Worm (Caenorhabditis elegans) whole organism, late embryonic: ENCODE measurements around the gene Y113G7B.12.
A peak's percentile ranks its signal among the peaks of the same experiment; 100 is the strongest.

ENCODE experiments used
- C08G9.2 ChIP-seq: sonication (generic microtip); optimal IDR thresholded peaks from 2 replicates; lab custom pipeline; 2016; ENCODE audit warnings: mild to moderate bottlenecking, missing genetic modification characterization, moderate library complexity, missing compliant biosample characterization
- C38D4.7 ChIP-seq: fragments of 200-800 bp; sonication (Bioruptor generic); optimal IDR thresholded peaks from 2 replicates; lab custom pipeline; 2018; ENCODE audit warnings: mild to moderate bottlenecking, missing genetic modification characterization, moderate library complexity, missing compliant biosample characterization
- F13H6.1 ChIP-seq: sonication (generic microtip); optimal IDR thresholded peaks from 2 replicates; lab custom pipeline; 2016; ENCODE audit warnings: missing genetic modification characterization, missing compliant biosample characterization
- K09A11.1 ChIP-seq: sonication (generic microtip); optimal IDR thresholded peaks from 2 replicates; lab custom pipeline; 2017; ENCODE audit warnings: antibody characterized with exemption, mild to moderate bottlenecking, missing genetic modification characterization, missing compliant biosample characterization; ENCODE audit not compliant: insufficient read depth
- T23F11.4 ChIP-seq: fragments of 200-800 bp; sonication (Bioruptor generic); optimal IDR thresholded peaks from 2 replicates; lab custom pipeline; 2018; ENCODE audit warnings: mild to moderate bottlenecking, missing genetic modification characterization, missing compliant biosample characterization
- Y22D7AL.16 ChIP-seq: sonication (generic microtip); optimal IDR thresholded peaks from 2 replicates; lab custom pipeline; 2016; ENCODE audit warnings: missing genetic modification characterization, missing compliant biosample characterization
- ama-1 ChIP-seq: fragments of 150-350 bp; optimal IDR thresholded peaks from 2 replicates; lab custom pipeline; 2014
- ceh-18 ChIP-seq: sonication (generic microtip); optimal IDR thresholded peaks from 2 replicates; lab custom pipeline; 2016; ENCODE audit warnings: missing genetic modification characterization, missing compliant biosample characterization
- ceh-2 ChIP-seq: sonication (generic microtip); optimal IDR thresholded peaks from 2 replicates; lab custom pipeline; 2016; ENCODE audit warnings: missing genotype, missing genetic modification characterization, missing compliant biosample characterization
- ceh-22 ChIP-seq: sonication (generic microtip); optimal IDR thresholded peaks from 2 replicates; lab custom pipeline; 2017; ENCODE audit warnings: missing biosample characterization, missing genetic modification characterization
- ceh-24 ChIP-seq: sonication (generic microtip); optimal IDR thresholded peaks from 2 replicates; lab custom pipeline; 2016; ENCODE audit warnings: mild to moderate bottlenecking, missing genetic modification characterization, missing compliant biosample characterization
- ceh-30 ChIP-seq: fragments of 150-350 bp; optimal IDR thresholded peaks from 2 replicates; lab custom pipeline; 2014; ENCODE audit warnings: missing biosample characterization, missing genetic modification characterization
- ceh-6 ChIP-seq: fragments of 200-800 bp; sonication (Bioruptor generic); optimal IDR thresholded peaks from 2 replicates; lab custom pipeline; 2018; ENCODE audit warnings: mild to moderate bottlenecking, missing genetic modification characterization, missing compliant biosample characterization
- ceh-9 ChIP-seq: sonication (generic microtip); optimal IDR thresholded peaks from 2 replicates; lab custom pipeline; 2016; ENCODE audit warnings: mild to moderate bottlenecking, missing genetic modification characterization, inconsistent platforms, missing compliant biosample characterization
- dmd-4 ChIP-seq: sonication (generic microtip); optimal IDR thresholded peaks from 2 replicates; lab custom pipeline; 2016; ENCODE audit warnings: borderline replicate concordance, missing genetic modification characterization, missing compliant biosample characterization
- dve-1 ChIP-seq: sonication (generic microtip); optimal IDR thresholded peaks from 2 replicates; lab custom pipeline; 2017; ENCODE audit warnings: antibody characterized with exemption, mild to moderate bottlenecking, missing genetic modification characterization, missing compliant biosample characterization
- elt-2 ChIP-seq: sonication (generic microtip); optimal IDR thresholded peaks from 2 replicates; lab custom pipeline; 2016; ENCODE audit warnings: missing genetic modification reagents, missing genetic modification characterization, missing compliant biosample characterization
- eyg-1 ChIP-seq: sonication (generic microtip); optimal IDR thresholded peaks from 2 replicates; lab custom pipeline; 2016; ENCODE audit warnings: missing genotype, missing genetic modification characterization, missing compliant biosample characterization
- fax-1 ChIP-seq: sonication (generic microtip); optimal IDR thresholded peaks from 2 replicates; lab custom pipeline; 2016; ENCODE audit warnings: missing genotype, missing genetic modification characterization, missing compliant biosample characterization
- fkh-10 ChIP-seq: fragments of 150-350 bp; optimal IDR thresholded peaks from 2 replicates; lab custom pipeline; 2014; ENCODE audit warnings: missing biosample characterization, missing genetic modification reagents, missing genetic modification characterization
- gmeb-2 ChIP-seq: sonication (generic microtip); optimal IDR thresholded peaks from 2 replicates; lab custom pipeline; 2016; ENCODE audit warnings: missing genetic modification characterization, inconsistent platforms, missing compliant biosample characterization
- hlh-13 ChIP-seq: fragments of 200-800 bp; sonication (Bioruptor generic); optimal IDR thresholded peaks from 2 replicates; lab custom pipeline; 2018; ENCODE audit warnings: mild to moderate bottlenecking, missing genetic modification characterization, missing compliant biosample characterization
- hlh-15 ChIP-seq: sonication (generic microtip); optimal IDR thresholded peaks from 2 replicates; lab custom pipeline; 2016; ENCODE audit warnings: missing genetic modification characterization, missing compliant biosample characterization
- hlh-30 ChIP-seq: sonication (generic microtip); optimal IDR thresholded peaks from 2 replicates; lab custom pipeline; 2017; ENCODE audit warnings: antibody characterized with exemption, missing genetic modification characterization, missing compliant biosample characterization; ENCODE audit not compliant: insufficient read depth
- hlh-8 ChIP-seq: sonication (generic microtip); optimal IDR thresholded peaks from 2 replicates; lab custom pipeline; 2016; ENCODE audit warnings: missing genotype, missing genetic modification characterization, missing compliant biosample characterization
- lin-11 ChIP-seq: fragments of 200-800 bp; sonication (Bioruptor generic); optimal IDR thresholded peaks from 2 replicates; lab custom pipeline; 2018; ENCODE audit warnings: mild to moderate bottlenecking, missing genetic modification characterization, missing compliant biosample characterization
- madf-2 ChIP-seq: sonication (generic microtip); optimal IDR thresholded peaks from 2 replicates; lab custom pipeline; 2017; ENCODE audit warnings: missing genetic modification characterization, missing compliant biosample characterization
- nfya-1 ChIP-seq: sonication (generic microtip); optimal IDR thresholded peaks from 2 replicates; lab custom pipeline; 2017; ENCODE audit warnings: missing genetic modification characterization, mild to moderate bottlenecking, missing compliant biosample characterization, antibody characterized with exemption, moderate library complexity
- nhr-232 ChIP-seq: sonication (generic microtip); optimal IDR thresholded peaks from 2 replicates; lab custom pipeline; 2016; ENCODE audit warnings: missing genetic modification characterization, missing compliant biosample characterization
- pag-3 ChIP-seq: sonication (generic microtip); optimal IDR thresholded peaks from 2 replicates; lab custom pipeline; 2016; ENCODE audit warnings: missing compliant biosample characterization, missing genetic modification characterization, borderline replicate concordance
- pat-9 ChIP-seq: fragments of 200-800 bp; sonication (Bioruptor generic); optimal IDR thresholded peaks from 2 replicates; lab custom pipeline; 2018; ENCODE audit warnings: mild to moderate bottlenecking, missing genetic modification characterization, moderate library complexity, missing compliant biosample characterization
- pax-1 ChIP-seq: fragments of 150-350 bp; optimal IDR thresholded peaks from 2 replicates; lab custom pipeline; 2014; ENCODE audit warnings: missing biosample characterization, missing genetic modification characterization
- pha-2 ChIP-seq: sonication (generic microtip); optimal IDR thresholded peaks from 2 replicates; lab custom pipeline; 2017; ENCODE audit warnings: mild to moderate bottlenecking, missing genetic modification characterization, missing compliant biosample characterization
- pha-4 ChIP-seq: fragments of 150-350 bp; optimal IDR thresholded peaks from 2 replicates; lab custom pipeline; 2018; ENCODE audit warnings: missing biosample characterization, missing genetic modification reagents, missing genetic modification characterization
- pqm-1 ChIP-seq: sonication (generic microtip); optimal IDR thresholded peaks from 2 replicates; lab custom pipeline; 2016; ENCODE audit warnings: missing genetic modification characterization, missing compliant biosample characterization
- pros-1 ChIP-seq: fragments of 150-350 bp; optimal IDR thresholded peaks from 2 replicates; lab custom pipeline; 2014; ENCODE audit warnings: missing biosample characterization, missing genetic modification reagents, missing genetic modification characterization
- sdc-2 ChIP-seq: sonication (generic microtip); optimal IDR thresholded peaks from 2 replicates; lab custom pipeline; 2016; ENCODE audit warnings: missing genotype, missing genetic modification characterization, missing compliant biosample characterization
- sox-2 ChIP-seq: fragments of 200-800 bp; sonication (Bioruptor generic); IDR thresholded peaks from 2 replicates; pipeline ENCODE4 v1.3.6; 2022; ENCODE audit warnings: missing genetic modification reagents, missing genetic modification characterization, missing compliant biosample characterization
- sox-4 ChIP-seq: sonication (generic microtip); optimal IDR thresholded peaks from 2 replicates; lab custom pipeline; 2017; ENCODE audit warnings: mild to moderate bottlenecking, missing genetic modification characterization, inconsistent platforms, missing compliant biosample characterization
- syd-9 ChIP-seq: sonication (generic microtip); optimal IDR thresholded peaks from 2 replicates; lab custom pipeline; 2016; ENCODE audit warnings: mild to moderate bottlenecking, missing genetic modification characterization, moderate library complexity, missing compliant biosample characterization
- tbx-2 ChIP-seq: sonication (generic microtip); optimal IDR thresholded peaks from 2 replicates; lab custom pipeline; 2016; ENCODE audit warnings: missing genetic modification characterization, missing compliant biosample characterization
- tbx-7 ChIP-seq: sonication (generic microtip); optimal IDR thresholded peaks from 2 replicates; lab custom pipeline; 2016; ENCODE audit warnings: missing genotype, missing genetic modification characterization, missing compliant biosample characterization
- ttx-3 ChIP-seq: sonication (generic microtip); optimal IDR thresholded peaks from 2 replicates; lab custom pipeline; 2016; ENCODE audit warnings: missing genetic modification reagents, missing genetic modification characterization, missing compliant biosample characterization
- unc-3 ChIP-seq, 2 experiments: fragments of 200-800 bp in 1 of 2; sonication (Bioruptor generic) in 1 of 2; sonication (generic microtip) in 1 of 2; conservative IDR thresholded peaks in 1 of 2; optimal IDR thresholded peaks in 1 of 2; 2 replicates each; pipeline versions ENCODE4 v1.3.6 to Lab custom; 2016 to 2022; ENCODE audit warnings: missing compliant biosample characterization in 2 of 2, missing genetic modification characterization in 2 of 2, missing genetic modification reagents in 1 of 2
- unc-42 ChIP-seq: sonication (generic microtip); optimal IDR thresholded peaks from 2 replicates; lab custom pipeline; 2016; ENCODE audit warnings: missing genotype, missing genetic modification characterization, missing compliant biosample characterization
- unc-55 ChIP-seq: sonication (generic microtip); optimal IDR thresholded peaks from 2 replicates; lab custom pipeline; 2017; ENCODE audit warnings: missing biosample characterization, missing genetic modification reagents, missing genetic modification characterization
- unc-86 ChIP-seq: sonication (generic microtip); optimal IDR thresholded peaks from 2 replicates; lab custom pipeline; 2016; ENCODE audit warnings: missing genetic modification characterization, missing compliant biosample characterization
- zip-5 ChIP-seq: sonication (generic microtip); optimal IDR thresholded peaks from 2 replicates; lab custom pipeline; 2016; ENCODE audit warnings: missing genetic modification characterization, missing compliant biosample characterization

Gene Y113G7B.12

DNA sequence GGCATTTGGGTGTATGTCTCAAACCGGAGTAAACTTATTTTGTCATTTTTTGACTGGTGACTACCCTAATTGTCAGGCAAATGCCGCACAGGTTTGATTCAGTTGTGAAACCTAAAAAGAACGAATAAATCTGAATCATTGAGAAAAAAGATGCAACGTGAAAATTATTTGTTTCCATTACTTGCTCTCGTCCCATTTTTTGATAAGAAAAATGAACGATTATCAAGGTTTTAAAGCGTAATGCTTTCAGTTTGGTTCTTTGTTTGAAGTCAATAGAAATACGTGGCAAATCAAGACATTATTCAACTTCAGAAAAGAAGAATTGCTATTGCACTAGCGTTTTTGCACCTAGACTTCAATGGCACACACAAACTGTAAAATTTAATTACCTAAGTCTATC lies at the start of gene Y113G7B.12:
Y113G7B.12 (minus strand) TSS at position 101 of the 400 bp plus-strand sequence.
- TF ChIP-seq fkh-10 (GFP tag; lab: Kevin White, UChicago) (no peak), lin-11 (tag; lab: Kevin White, UChicago) (no peak), ceh-6 (GFP tag; lab: Kevin White, UChicago) (no peak), tbx-7 (tag; lab: Kevin White, UChicago) (no peak), gmeb-2 (tag; lab: Kevin White, UChicago) (no peak), ceh-2 (no peak), Y22D7AL.16 (tag; lab: Kevin White, UChicago) (no peak), F13H6.1 (tag; lab: Kevin White, UChicago) (no peak), elt-2 (no peak), pqm-1 (tag; lab: Kevin White, UChicago) (no peak), ceh-24 (tag; lab: Kevin White, UChicago) (no peak), ceh-18 (no peak), pha-2 (tag; lab: Kevin White, UChicago) (no peak)

DNA sequence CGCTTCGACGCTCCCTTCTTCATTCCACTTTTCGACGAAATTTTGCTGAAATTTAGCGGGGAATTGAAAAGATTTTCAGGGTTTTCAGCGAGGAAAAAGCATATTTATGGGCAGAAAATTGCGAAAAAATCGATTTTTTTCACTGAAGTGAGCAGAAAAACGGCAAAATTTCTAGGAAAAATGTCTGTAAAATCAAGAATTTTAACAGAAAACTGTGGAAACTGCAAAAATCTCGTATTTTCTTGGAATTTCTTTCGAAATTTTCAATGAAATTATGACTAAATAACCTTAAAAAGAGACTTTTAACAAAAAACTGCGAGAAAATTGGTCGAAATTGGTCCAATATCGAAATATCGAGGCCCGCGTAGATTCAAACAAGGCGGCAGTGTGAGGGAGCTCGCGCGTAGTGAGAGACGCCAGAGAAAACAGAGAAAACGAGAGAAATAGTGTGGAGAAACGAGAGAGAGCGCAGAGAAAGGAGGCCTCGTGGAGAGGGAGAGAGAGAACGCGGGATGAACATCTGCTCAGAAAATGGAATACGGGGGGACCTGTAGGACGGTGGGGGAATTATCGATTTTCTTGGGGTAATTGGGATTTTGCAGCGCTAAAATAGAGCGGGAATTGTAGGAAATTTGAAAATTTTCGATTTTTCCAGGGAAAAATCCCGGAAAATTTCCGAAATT lies 37.1 kb upstream of the Y113G7B.12 start, which contains the start of gene swsn-1:
swsn-1 (minus strand) TSS at position 51 of the 683 bp plus-strand sequence.
- TF ChIP-seq hlh-8 (tag; lab: Kevin White, UChicago) (peak; percentile 24), pax-1 (tag; lab: Kevin White, UChicago) (no peak), pha-2 (tag; lab: Kevin White, UChicago) (no peak), ceh-18 (no peak), Y22D7AL.16 (tag; lab: Kevin White, UChicago) (no peak), unc-3 (GFP tag; conservative IDR thresholded peaks at IDR 0.05; lab: Robert Waterston, UW) (no peak), unc-3 (tag; optimal IDR thresholded peaks at IDR 0.05; lab: Kevin White, UChicago) (no peak), unc-42 (peak; percentile 33), pqm-1 (tag; lab: Kevin White, UChicago) (no peak), C08G9.2 (tag; lab: Kevin White, UChicago) (no peak), pat-9 (tag; lab: Kevin White, UChicago) (no peak), ttx-3 (tag; lab: Kevin White, UChicago) (no peak), lin-11 (tag; lab: Kevin White, UChicago) (no peak), hlh-30 (peak; percentile 72), pros-1 (tag; lab: Kevin White, UChicago) (no peak), T23F11.4 (GFP tag; lab: Kevin White, UChicago) (no peak), madf-2 (tag; lab: Kevin White, UChicago) (no peak), pag-3 (tag; lab: Kevin White, UChicago) (no peak), ceh-24 (tag; lab: Kevin White, UChicago) (no peak), sdc-2 (peak; percentile 13), hlh-15 (tag; lab: Kevin White, UChicago) (no peak), fkh-10 (GFP tag; lab: Kevin White, UChicago) (no peak), sox-4 (tag; lab: Kevin White, UChicago) (no peak), K09A11.1 (tag; lab: Kevin White, UChicago) (no peak), ama-1 (no peak), pha-4 (tag; lab: Kevin White, UChicago) (no peak), nhr-232 (tag; lab: Kevin White, UChicago) (no peak), C38D4.7 (no peak), tbx-2 (tag; lab: Kevin White, UChicago) (peak; percentile 43), nfya-1 (tag; lab: Kevin White, UChicago) (peak; percentile 34), fax-1 (no peak), gmeb-2 (tag; lab: Kevin White, UChicago) (no peak), tbx-7 (tag; lab: Kevin White, UChicago) (no peak), sox-2 (GFP tag; lab: Robert Waterston, UW) (no peak), unc-55 (GFP tag; lab: Kevin White, UChicago) (no peak), syd-9 (no peak), ceh-30 (tag; lab: Kevin White, UChicago) (no peak), unc-86 (tag; lab: Kevin White, UChicago) (no peak), ceh-22 (tag; lab: Kevin White, UChicago) (no peak), zip-5 (tag; lab: Kevin White, UChicago) (no peak), dmd-4 (no peak), hlh-13 (GFP tag; lab: Kevin White, UChicago) (no peak), F13H6.1 (tag; lab: Kevin White, UChicago) (no peak), eyg-1 (tag; lab: Kevin White, UChicago) (no peak), ceh-9 (tag; lab: Kevin White, UChicago) (no peak), dve-1 (tag; lab: Kevin White, UChicago) (no peak)
